Fruit fly (Drosophila melanogaster): Measurements from ENCODE around the gene Grl65a.

Grl65a gene

DNA sequence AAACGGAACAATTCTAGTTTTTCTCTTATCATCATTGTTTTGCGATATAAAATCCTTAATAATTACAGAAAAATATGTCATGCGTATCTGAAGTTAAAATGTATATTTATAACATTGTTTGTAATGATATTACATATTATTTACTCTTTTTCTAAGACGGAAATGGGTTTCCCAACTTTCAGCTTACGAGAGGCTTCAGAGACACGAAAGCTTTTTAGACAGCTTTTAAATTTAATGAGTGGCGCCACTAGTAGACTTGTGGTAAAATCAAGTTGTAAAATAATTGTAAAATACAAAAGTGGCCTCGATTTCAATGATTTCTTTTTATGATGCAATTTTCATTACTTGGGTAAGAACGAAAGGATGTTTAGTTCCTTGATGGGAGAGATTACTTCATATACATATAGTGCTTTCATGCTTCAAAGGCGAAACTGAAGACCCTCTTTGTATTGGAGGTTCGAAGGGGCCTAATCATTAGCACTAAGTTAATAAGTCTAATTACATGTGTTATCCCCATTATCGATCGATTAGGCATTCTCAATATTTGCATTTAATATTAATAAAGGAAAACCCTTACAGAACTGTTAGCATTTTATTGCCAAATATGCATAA is 41.5 kb upstream of the Grl65a start (continued):
- TF ChIP-seq Ravus (GFP tag; IDR thresholded peaks at IDR 0.05) (no peak; the same call in 1 of the 2 replicates), CG12236 (GFP tag; optimal IDR thresholded peaks at IDR 0.05) (peak; percentile 26), emc (GFP tag; optimal IDR thresholded peaks at IDR 0.05) (peak; percentile 87), CG14965 (GFP tag; optimal IDR thresholded peaks at IDR 0.05; ENCODE audit: borderline replicate concordance) (peak; percentile 34), CG12071 (GFP tag; optimal IDR thresholded peaks at IDR 0.05) (peak; percentile 91), CG16815 (GFP tag; optimal IDR thresholded peaks at IDR 0.05) (peak; percentile 30), CG3407 (GFP tag; optimal IDR thresholded peaks at IDR 0.05) (peak; percentile 88), ap (GFP tag; IDR thresholded peaks at IDR 0.05) (peak; percentile 77), CG2875 (GFP tag; optimal IDR thresholded peaks at IDR 0.05) (peak; percentile 87), Sry-β (GFP tag; optimal IDR thresholded peaks at IDR 0.05) (peak; percentile 29), Aef1 (GFP tag; IDR thresholded peaks at IDR 0.05) (peak; percentile 70), tna (GFP tag; IDR thresholded peaks at IDR 0.05; ENCODE audit: partially characterized antibody) (no peak), Camta (GFP tag; optimal IDR thresholded peaks at IDR 0.05) (peak; percentile 86), CG8388 (GFP tag; optimal IDR thresholded peaks at IDR 0.05) (peak; percentile 74), Hmx (GFP tag; optimal IDR thresholded peaks at IDR 0.05) (peak; percentile 60), CG1529 (GFP tag; optimal IDR thresholded peaks at IDR 0.05) (peak; percentile 70), eyg (GFP tag; optimal IDR thresholded peaks at IDR 0.05) (peak; percentile 76), Hr3 (GFP tag; optimal IDR thresholded peaks at IDR 0.05) (peak; percentile 51), stc (GFP tag; IDR thresholded peaks at IDR 0.05) (peak; percentile 89), CHES-1-like (GFP tag; optimal IDR thresholded peaks at IDR 0.05) (peak; percentile 18), dmrt99B (tag; optimal IDR thresholded peaks at IDR 0.05) (peak; percentile 67), CrebB (tag; optimal IDR thresholded peaks at IDR 0.05) (peak; percentile 83), CG10267 (tag; optimal IDR thresholded peaks at IDR 0.05) (peak; percentile 41), CG12104 (GFP tag; optimal IDR thresholded peaks at IDR 0.05) (peak; percentile 93), CG17359 (tag; optimal IDR thresholded peaks at IDR 0.05) (peak; percentile 90), CG11695 (GFP tag; IDR thresholded peaks at IDR 0.05) (peak; percentile 66; the same call in 2 of the 3 replicates), CG6854 (GFP tag; optimal IDR thresholded peaks at IDR 0.05) (peak; percentile 90), CG34376 (GFP tag; optimal IDR thresholded peaks at IDR 0.05) (peak; percentile 96), CG9817 (tag; optimal IDR thresholded peaks at IDR 0.05) (peak; percentile 95), wek (GFP tag; optimal IDR thresholded peaks at IDR 0.05) (peak; percentile 89), CG13123 (GFP tag; optimal IDR thresholded peaks at IDR 0.05) (peak; percentile 68), dan (GFP tag; IDR thresholded peaks at IDR 0.05) (no peak), CG9437 (GFP tag; optimal IDR thresholded peaks at IDR 0.05) (peak; percentile 71), chif (GFP tag; optimal IDR thresholded peaks at IDR 0.05) (peak; percentile 35 to 73), sens-2 (GFP tag; IDR thresholded peaks at IDR 0.05) (peak; percentile 90), CG18476 (GFP tag; optimal IDR thresholded peaks at IDR 0.05) (peak; percentile 53), scrt (GFP tag; optimal IDR thresholded peaks at IDR 0.05) (peak; percentile 89), dm (GFP tag; optimal IDR thresholded peaks at IDR 0.05) (no peak), CG32772 (GFP tag; IDR thresholded peaks at IDR 0.05) (peak; percentile 78), CG6683 (GFP tag; optimal IDR thresholded peaks at IDR 0.05) (peak; percentile 79), da (GFP tag; optimal IDR thresholded peaks at IDR 0.05) (peak; percentile 64), pb (GFP tag; optimal IDR thresholded peaks at IDR 0.05) (peak; percentile 74), Ets97D (GFP tag; optimal IDR thresholded peaks at IDR 0.05) (peak; percentile 100), CG10147 (GFP tag; optimal IDR thresholded peaks at IDR 0.05) (peak; percentile 75), CG7556 (GFP tag; optimal IDR thresholded peaks at IDR 0.05) (peak; percentile 72), CG2129 (GFP tag; IDR thresholded peaks at IDR 0.05; ENCODE audit: partially characterized antibody) (no peak), Scr (GFP tag; IDR thresholded peaks at IDR 0.05; ENCODE audit: partially characterized antibody) (no peak), CG30431 (GFP tag; optimal IDR thresholded peaks at IDR 0.05) (peak; percentile 63), Abd-B (GFP tag; optimal IDR thresholded peaks at IDR 0.05) (peak; percentile 92)
